Worm (Caenorhabditis elegans): ENCODE results near the gene R10D12.8.

The R10D12.8 gene

DNA sequence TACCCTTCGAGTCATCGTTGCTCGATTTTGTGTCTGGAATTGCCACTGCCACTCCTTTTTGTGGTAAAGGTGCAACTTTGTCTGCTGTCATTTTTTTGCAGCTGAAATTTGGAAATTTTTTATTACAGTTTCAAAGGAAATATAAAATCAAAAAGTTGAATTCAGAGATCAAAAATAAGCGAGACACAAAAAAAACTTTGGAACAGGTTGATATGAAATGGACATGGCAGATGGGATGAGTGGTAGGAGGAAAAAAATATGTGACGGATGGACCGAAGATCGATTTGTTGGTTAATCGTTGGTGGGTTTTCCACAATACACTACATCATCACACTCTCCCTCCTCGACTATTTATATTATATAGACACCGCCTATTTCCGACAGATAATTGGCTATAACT, 18.5 kb downstream of the R10D12.8 start, which contains the start of gene R10D12.1:
Gene R10D12.1 (minus strand): TSS at position 101 of the 400 bp plus-strand sequence.
- TF ChIP-seq elt-3 (tag; optimal IDR thresholded peaks at IDR 0.05) = peak in 1 of 6 experiments; percentile 40
- TF ChIP-seq zip-4 (GFP tag; optimal IDR thresholded peaks at IDR 0.05) = no peak
- TF ChIP-seq jun-1 (tag; optimal IDR thresholded peaks at IDR 0.05) = no peak
- TF ChIP-seq zag-1 (tag; optimal IDR thresholded peaks at IDR 0.05) = no peak
- no peak for TF ChIP-seq mab-9 (GFP tag; IDR thresholded peaks at IDR 0.05)
- 0 out of 2 replicates have a peak, but pooled peaks have one; percentile 25 for TF ChIP-seq grh-1 (GFP tag; IDR thresholded peaks at IDR 0.05)
- TF ChIP-seq nhr-20 (tag; optimal IDR thresholded peaks at IDR 0.05) = peak; percentile 2
- peak; percentile 30 for TF ChIP-seq ama-1 (optimal IDR thresholded peaks at IDR 0.05)

DNA sequence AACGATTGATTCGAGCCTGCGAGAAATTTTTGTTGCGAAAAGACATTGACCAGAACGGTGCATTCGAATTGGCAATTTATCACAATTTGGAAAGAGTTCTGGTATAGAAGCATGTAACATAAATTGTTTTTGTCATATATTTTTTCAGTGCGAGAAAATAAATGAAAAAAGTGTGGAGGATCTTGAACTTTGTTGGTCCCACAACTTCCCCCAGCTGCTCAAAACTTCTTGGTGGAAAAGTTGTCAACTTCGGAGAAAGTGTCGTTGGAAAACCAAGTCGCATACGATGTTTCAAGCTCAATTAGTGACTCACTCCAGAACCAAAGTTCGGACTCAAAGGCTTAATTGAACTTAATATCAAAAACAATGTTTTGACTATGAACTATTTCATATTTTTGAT, 21.1 kb downstream of the R10D12.8 start:
- TF ChIP-seq tbx-2 (tag; optimal IDR thresholded peaks at IDR 0.05) (no peak), C04F5.9 (tag; optimal IDR thresholded peaks at IDR 0.05) (no peak)

DNA sequence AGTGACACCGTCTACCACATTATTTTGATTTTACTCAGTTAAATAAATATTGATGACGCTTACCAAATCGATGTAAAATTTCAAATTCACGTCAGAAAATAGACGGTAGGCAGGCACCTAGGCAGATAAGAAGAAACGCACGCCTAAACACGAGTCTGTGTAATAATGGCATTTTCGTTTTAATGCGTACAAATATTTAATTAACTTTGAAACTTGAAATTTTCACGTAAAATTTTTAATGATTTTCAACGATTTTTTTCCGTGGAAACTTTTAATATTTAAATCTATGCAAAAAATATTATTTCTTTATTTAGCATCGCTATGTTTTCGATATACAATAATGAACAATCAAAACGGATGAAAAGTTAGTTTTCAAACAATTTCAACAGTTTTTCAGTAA, 21.9 kb downstream of the R10D12.8 start, which contains the start of gene C06B3.16:
Gene C06B3.16 (plus strand): TSS at position 301 of the 400 bp plus-strand sequence.
- TF ChIP-seq unc-30 (tag; optimal IDR thresholded peaks at IDR 0.05) (no peak), C16A3.4 (tag; optimal IDR thresholded peaks at IDR 0.05) (no peak), lin-35 (GFP tag; optimal IDR thresholded peaks at IDR 0.05) (no peak), nhr-28 (tag; optimal IDR thresholded peaks at IDR 0.05) (no peak), fkh-4 (tag; optimal IDR thresholded peaks at IDR 0.05; ENCODE audit: borderline replicate concordance) (no peak), alr-1 (tag; optimal IDR thresholded peaks at IDR 0.05; ENCODE audit: borderline replicate concordance) (no peak), hlh-17 (GFP tag; optimal IDR thresholded peaks at IDR 0.05; ENCODE audit: borderline replicate concordance) (no peak)

DNA sequence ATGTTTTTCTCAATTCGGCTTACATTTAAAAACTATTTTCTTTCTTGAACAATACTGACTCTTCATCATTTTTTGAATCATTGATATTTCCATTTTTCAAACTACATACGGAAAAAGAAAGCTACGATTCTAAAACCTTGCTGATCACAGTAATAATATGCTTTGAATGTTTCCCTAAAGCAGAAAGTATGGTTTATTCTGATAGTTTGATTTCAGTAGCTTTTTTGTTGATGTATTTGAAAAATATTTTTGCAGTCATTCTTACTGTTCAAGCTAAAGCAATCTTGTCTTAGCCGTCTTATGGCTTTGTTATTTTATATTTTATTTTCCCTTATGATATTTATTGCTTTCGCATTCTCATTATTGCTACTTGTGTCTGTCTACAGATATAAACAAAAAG, 23.6 kb downstream of the R10D12.8 start, which contains the start of gene srxa-13:
Gene srxa-13 (plus strand): TSS at position 301 of the 400 bp plus-strand sequence.
- TF ChIP-seq ztf-11 (tag; optimal IDR thresholded peaks at IDR 0.05) = no peak
- no peak for TF ChIP-seq C04F5.9 (tag; optimal IDR thresholded peaks at IDR 0.05)
- TF ChIP-seq nhr-90 (tag; optimal IDR thresholded peaks at IDR 0.05; ENCODE audit: poor library complexity) = no peak
- no peak for TF ChIP-seq C34B4.2 (tag; optimal IDR thresholded peaks at IDR 0.05)
- no peak for TF ChIP-seq ztf-4 (tag; optimal IDR thresholded peaks at IDR 0.05)

DNA sequence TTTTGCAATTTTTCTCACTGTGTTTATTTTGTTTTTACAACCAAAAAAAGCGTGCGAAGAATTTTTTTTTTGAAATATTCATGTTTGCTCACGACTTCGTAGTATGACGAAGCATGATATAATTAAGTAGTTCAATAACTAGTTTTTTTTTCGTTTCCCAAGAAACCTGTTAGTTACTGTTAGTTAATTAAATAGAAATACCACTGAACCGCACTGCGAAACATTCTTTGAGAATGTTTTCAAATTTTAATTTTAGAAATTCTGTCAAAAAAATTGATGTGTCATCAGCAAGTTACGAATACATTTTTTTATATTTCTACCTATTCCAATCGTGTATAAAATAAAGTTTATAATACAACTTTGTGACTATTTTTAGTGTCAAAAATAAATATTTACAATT, 26.7 kb downstream of the R10D12.8 start, which contains the start of gene srxa-12:
Gene srxa-12 (plus strand): TSS at position 301 of the 400 bp plus-strand sequence.
- TF ChIP-seq F16B12.6 (tag; optimal IDR thresholded peaks at IDR 0.05) = no peak
- TF ChIP-seq nhr-90 (tag; optimal IDR thresholded peaks at IDR 0.05; ENCODE audit: poor library complexity) = no peak

DNA sequence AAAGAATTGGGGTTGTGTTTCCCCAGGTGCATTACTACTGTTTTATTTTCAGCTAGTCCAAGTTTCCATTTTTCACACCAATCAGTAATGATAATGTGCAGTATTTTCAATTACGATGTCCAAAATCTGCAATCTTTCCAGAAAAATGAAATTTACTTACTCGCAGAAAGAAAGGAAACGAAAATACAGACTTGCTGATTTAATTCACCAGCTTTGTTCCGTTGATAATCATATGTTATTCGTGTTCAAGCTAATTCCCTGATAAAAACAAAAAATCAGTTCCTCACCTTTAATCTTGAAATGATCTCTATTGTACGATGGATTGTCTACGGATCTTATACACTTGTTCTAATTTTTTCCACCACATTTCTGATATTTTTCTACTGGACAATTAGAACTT, 29.2 kb downstream of the R10D12.8 start, which contains the start of gene srxa-11:
Gene srxa-11 (plus strand): TSS at position 301 of the 400 bp plus-strand sequence.
- TF ChIP-seq fkh-10 (GFP tag; optimal IDR thresholded peaks at IDR 0.05) = no peak
- TF ChIP-seq nhr-85 (tag) = no peak
- no peak for TF ChIP-seq isw-1 (GFP tag; IDR thresholded peaks at IDR 0.05)
- no peak for TF ChIP-seq sptf-1 (tag; optimal IDR thresholded peaks at IDR 0.05)
- TF ChIP-seq mep-1 (tag; optimal IDR thresholded peaks at IDR 0.05) = no peak
- TF ChIP-seq ceh-8 (GFP tag; optimal IDR thresholded peaks at IDR 0.05) = no peak
- TF ChIP-seq ama-1 (optimal IDR thresholded peaks at IDR 0.05) = no peak
- TF ChIP-seq nhr-11 (tag; optimal IDR thresholded peaks at IDR 0.05) = no peak
- no peak for TF ChIP-seq nhr-77 (tag; optimal IDR thresholded peaks at IDR 0.05)
- TF ChIP-seq swsn-7 (tag; optimal IDR thresholded peaks at IDR 0.05) = no peak
- no peak for TF ChIP-seq tlp-1 (tag; optimal IDR thresholded peaks at IDR 0.05)
- TF ChIP-seq Y116A8C.19 (tag; optimal IDR thresholded peaks at IDR 0.05; ENCODE audit: borderline replicate concordance) = no peak
- TF ChIP-seq nhr-20 (tag; optimal IDR thresholded peaks at IDR 0.05) = no peak
